Fruit fly (Drosophila melanogaster): ENCODE data around the gene Rala.

Rala gene

dm6 chrX:3690631-3691030, 28.8 kb downstream of the Rala start (continued):
- peak; percentile 10 for TF ChIP-seq Camta (GFP tag; optimal IDR thresholded peaks at IDR 0.05)
- TF ChIP-seq CG3281 (GFP tag; optimal IDR thresholded peaks at IDR 0.05), result peak; percentile 36
- TF ChIP-seq CG3065 (GFP tag; optimal IDR thresholded peaks at IDR 0.05), result no peak
- peak; percentile 53 for TF ChIP-seq Sox102F (GFP tag; optimal IDR thresholded peaks at IDR 0.05)
- 0 out of 3 replicates have a peak, but pooled peaks have one; percentile 10 for TF ChIP-seq Dbx (GFP tag; IDR thresholded peaks at IDR 0.05)
- no peak for TF ChIP-seq Usf (GFP tag; optimal IDR thresholded peaks at IDR 0.05)
- TF ChIP-seq CG42726 (GFP tag; IDR thresholded peaks at IDR 0.05; ENCODE audit: partially characterized antibody), result no peak
- peak in 1 of 3 experiments; percentile 40 for TF ChIP-seq lola (GFP tag; optimal IDR thresholded peaks at IDR 0.05)
- peak; percentile 2 for TF ChIP-seq Max (GFP tag; optimal IDR thresholded peaks at IDR 0.05)
- no peak for TF ChIP-seq fd64A (GFP tag; optimal IDR thresholded peaks at IDR 0.05)
- peak; percentile 51 for TF ChIP-seq CG12769 (tag; optimal IDR thresholded peaks at IDR 0.05)
- no peak for TF ChIP-seq repo (GFP tag; optimal IDR thresholded peaks at IDR 0.05)
- no peak for TF ChIP-seq toy (GFP tag; IDR thresholded peaks at IDR 0.05)
- TF ChIP-seq Hand (GFP tag; optimal IDR thresholded peaks at IDR 0.05), result no peak
- TF ChIP-seq Adf1 (GFP tag; IDR thresholded peaks at IDR 0.05), result no peak
- TF ChIP-seq Nf-YB (GFP tag; optimal IDR thresholded peaks at IDR 0.05), result no peak
- no peak for TF ChIP-seq B-H1 (GFP tag; IDR thresholded peaks at IDR 0.05)
- peak; percentile 43 for TF ChIP-seq CG8388 (GFP tag; optimal IDR thresholded peaks at IDR 0.05)
- TF ChIP-seq dmrt99B (tag; optimal IDR thresholded peaks at IDR 0.05), result peak; percentile 65
- TF ChIP-seq sens (GFP tag), result peak; percentile 93
- TF ChIP-seq CG31224 (GFP tag; IDR thresholded peaks at IDR 0.05), result no peak
- TF ChIP-seq Lpt (GFP tag; optimal IDR thresholded peaks at IDR 0.05), result no peak
- peak; percentile 47 for TF ChIP-seq CG12391 (tag; optimal IDR thresholded peaks at IDR 0.05)
- TF ChIP-seq CG31365 (tag; optimal IDR thresholded peaks at IDR 0.05), result no peak
- TF ChIP-seq Hr51 (GFP tag; optimal IDR thresholded peaks at IDR 0.05), result peak in 1 of 2 experiments; percentile 45
- no peak for TF ChIP-seq ERR (GFP tag; optimal IDR thresholded peaks at IDR 0.05)
- peak; percentile 56 for TF ChIP-seq CG18262 (tag; optimal IDR thresholded peaks at IDR 0.05)
- TF ChIP-seq dmrt11E (tag; optimal IDR thresholded peaks at IDR 0.05), result peak; percentile 53
- peak; percentile 7 for TF ChIP-seq gcm (GFP tag; optimal IDR thresholded peaks at IDR 0.05)
- TF ChIP-seq vvl (GFP tag; IDR thresholded peaks at IDR 0.05), result no peak; the same call in 1 of the 2 replicates
- no peak for TF ChIP-seq ssp (GFP tag; IDR thresholded peaks at IDR 0.05)
- TF ChIP-seq Atf3 (GFP tag; optimal IDR thresholded peaks at IDR 0.05), result no peak
- TF ChIP-seq vfl (GFP tag; optimal IDR thresholded peaks at IDR 0.05), result no peak
- 0 out of 2 replicates have a peak, but pooled peaks have one; percentile 35 for TF ChIP-seq ara (GFP tag; IDR thresholded peaks at IDR 0.05)
- TF ChIP-seq CG8281 (tag; optimal IDR thresholded peaks at IDR 0.05), result no peak
- no peak for TF ChIP-seq CG4617 (GFP tag; optimal IDR thresholded peaks at IDR 0.05; ENCODE audit: borderline replicate concordance)
- no peak for TF ChIP-seq Bteb2 (GFP tag; optimal IDR thresholded peaks at IDR 0.05)
- no peak for TF ChIP-seq danr (GFP tag; IDR thresholded peaks at IDR 0.05)
- peak in 1 of 2 experiments; percentile 82 for TF ChIP-seq eve (GFP tag; optimal IDR thresholded peaks at IDR 0.05)
- TF ChIP-seq Ravus (GFP tag; IDR thresholded peaks at IDR 0.05), result no peak
- TF ChIP-seq odd (GFP tag; optimal IDR thresholded peaks at IDR 0.05), result no peak
- no peak for TF ChIP-seq CG8765 (GFP tag; IDR thresholded peaks at IDR 0.05)
- TF ChIP-seq CG17829 (tag; optimal IDR thresholded peaks at IDR 0.05), result peak; percentile 52
- TF ChIP-seq CG12104 (GFP tag; optimal IDR thresholded peaks at IDR 0.05), result peak; percentile 7
- no peak for TF ChIP-seq CG17802 (tag; optimal IDR thresholded peaks at IDR 0.05)
- no peak for TF ChIP-seq Elba2 (GFP tag; optimal IDR thresholded peaks at IDR 0.05)
- TF ChIP-seq crp (GFP tag; optimal IDR thresholded peaks at IDR 0.05), result no peak
- peak; percentile 18 for TF ChIP-seq bcd (GFP tag; optimal IDR thresholded peaks at IDR 0.05)
- no peak for TF ChIP-seq CG7745 (tag; optimal IDR thresholded peaks at IDR 0.05)
- no peak for TF ChIP-seq CG6791 (GFP tag; IDR thresholded peaks at IDR 0.05; ENCODE audit: partially characterized antibody)
- TF ChIP-seq CG15011 (GFP tag; optimal IDR thresholded peaks at IDR 0.05), result no peak
